Fruit fly (Drosophila melanogaster): ENCODE results near the gene Sox21b.

The Sox21b gene

dm6 chr3L:14166271-14166670 is 35.1 kb upstream of the Sox21b start (continued):
- peak; percentile 39; the same call in 1 of the 2 replicates for TF ChIP-seq HLH3B (GFP tag; IDR thresholded peaks at IDR 0.05)
- peak; percentile 23 for TF ChIP-seq D19A (tag; optimal IDR thresholded peaks at IDR 0.05)
- no peak for TF ChIP-seq tgo (GFP tag; IDR thresholded peaks at IDR 0.05)
- peak; percentile 37 for TF ChIP-seq CG15601 (tag; optimal IDR thresholded peaks at IDR 0.05)
- TF ChIP-seq CG7987 (GFP tag; optimal IDR thresholded peaks at IDR 0.05), result no peak
- no peak for TF ChIP-seq CG4617 (GFP tag; optimal IDR thresholded peaks at IDR 0.05; ENCODE audit: borderline replicate concordance)
- no peak for TF ChIP-seq CG3726 (GFP tag; IDR thresholded peaks at IDR 0.05)
- peak; percentile 46 for TF ChIP-seq Oli (tag; optimal IDR thresholded peaks at IDR 0.05)
- peak; percentile 13 for TF ChIP-seq Six4 (GFP tag; optimal IDR thresholded peaks at IDR 0.05)
- TF ChIP-seq az2 (GFP tag; optimal IDR thresholded peaks at IDR 0.05), result peak; percentile 49
- TF ChIP-seq CG2875 (GFP tag; optimal IDR thresholded peaks at IDR 0.05), result peak; percentile 42
- TF ChIP-seq psq (GFP tag; optimal IDR thresholded peaks at IDR 0.05), result no peak
- TF ChIP-seq tin (GFP tag; optimal IDR thresholded peaks at IDR 0.05), result peak; percentile 11
- peak; percentile 22; the same call in 1 of the 2 replicates for TF ChIP-seq nerfin-2 (GFP tag; IDR thresholded peaks at IDR 0.05; ENCODE audit: partially characterized antibody)
- TF ChIP-seq CG1529 (GFP tag; optimal IDR thresholded peaks at IDR 0.05), result peak; percentile 22
- TF ChIP-seq Fer1 (GFP tag; optimal IDR thresholded peaks at IDR 0.05), result no peak
- peak; percentile 35 for TF ChIP-seq CG1603 (tag; optimal IDR thresholded peaks at IDR 0.05)
- no peak for TF ChIP-seq Nf-YA (GFP tag; IDR thresholded peaks at IDR 0.05)
- 0 out of 2 replicates have a peak, but pooled peaks have one; percentile 24 for TF ChIP-seq CG4730 (GFP tag; IDR thresholded peaks at IDR 0.05)
- no peak for TF ChIP-seq Elba2 (GFP tag; optimal IDR thresholded peaks at IDR 0.05)
- 0 out of 3 replicates have a peak, but pooled peaks have one; percentile 21 for TF ChIP-seq CG16813 (GFP tag; IDR thresholded peaks at IDR 0.05; ENCODE audit: partially characterized antibody)
- no peak for TF ChIP-seq gcm2 (GFP tag; optimal IDR thresholded peaks at IDR 0.05)
- peak; percentile 56; the same call in 1 of the 2 replicates for TF ChIP-seq Xrp1 (GFP tag; IDR thresholded peaks at IDR 0.05)
- TF ChIP-seq sens (GFP tag), result peak; percentile 90
- TF ChIP-seq CG8388 (GFP tag; optimal IDR thresholded peaks at IDR 0.05), result peak; percentile 16
- no peak for TF ChIP-seq ab (GFP tag; optimal IDR thresholded peaks at IDR 0.05)
- peak; percentile 17 to 42 for TF ChIP-seq dpn (GFP tag; optimal IDR thresholded peaks at IDR 0.05)
- TF ChIP-seq CG18764 (GFP tag; optimal IDR thresholded peaks at IDR 0.05), result peak; percentile 4
- TF ChIP-seq ara (GFP tag; IDR thresholded peaks at IDR 0.05), result peak; percentile 69
- no peak for TF ChIP-seq emc (GFP tag; optimal IDR thresholded peaks at IDR 0.05)
- TF ChIP-seq CG16815 (GFP tag; optimal IDR thresholded peaks at IDR 0.05), result peak; percentile 34
- TF ChIP-seq CG8924 (tag; optimal IDR thresholded peaks at IDR 0.05), result peak; percentile 39
- TF ChIP-seq trh (GFP tag; optimal IDR thresholded peaks at IDR 0.05), result no peak
- TF ChIP-seq Lpt (GFP tag; optimal IDR thresholded peaks at IDR 0.05), result no peak
- peak; percentile 3 for TF ChIP-seq pum (GFP tag; optimal IDR thresholded peaks at IDR 0.05)
- TF ChIP-seq Hr78 (GFP tag; optimal IDR thresholded peaks at IDR 0.05), result peak in 1 of 2 experiments; percentile 33
- TF ChIP-seq so (GFP tag; IDR thresholded peaks at IDR 0.05), result no peak
- peak; percentile 15 for TF ChIP-seq ind (GFP tag; optimal IDR thresholded peaks at IDR 0.05)
- TF ChIP-seq CG4404 (GFP tag; IDR thresholded peaks at IDR 0.05), result peak; percentile 16; the same call in 1 of the 2 replicates
- peak; percentile 12 for TF ChIP-seq ems (GFP tag; optimal IDR thresholded peaks at IDR 0.05)
- TF ChIP-seq CG14014 (GFP tag; IDR thresholded peaks at IDR 0.05), result no peak
- peak; percentile 33 for TF ChIP-seq Ets65A (GFP tag)
- TF ChIP-seq CG8359 (GFP tag; optimal IDR thresholded peaks at IDR 0.05; ENCODE audit: borderline replicate concordance), result no peak
- TF ChIP-seq gsb (GFP tag; IDR thresholded peaks at IDR 0.05), result no peak
- peak; percentile 36 for TF ChIP-seq CoRest (tag; optimal IDR thresholded peaks at IDR 0.05)
- TF ChIP-seq CG18262 (tag; optimal IDR thresholded peaks at IDR 0.05), result peak; percentile 44
- TF ChIP-seq zfh1 (GFP tag; IDR thresholded peaks at IDR 0.05), result peak; percentile 73; the same call in 2 of the 3 replicates
- TF ChIP-seq CG4854 (GFP tag; optimal IDR thresholded peaks at IDR 0.05), result no peak
- TF ChIP-seq br (optimal IDR thresholded peaks at IDR 0.05), result no peak
- peak; percentile 54 for TF ChIP-seq Sox102F (GFP tag; optimal IDR thresholded peaks at IDR 0.05)
- peak; percentile 50 for TF ChIP-seq nmo (GFP tag; optimal IDR thresholded peaks at IDR 0.05)
